Worm (Caenorhabditis elegans) whole organism, late embryonic: ENCODE results near the gene scrm-5.

Experiments
- C08G9.2 ChIP-seq: sonication (generic microtip); optimal IDR thresholded peaks from 2 replicates; lab custom pipeline; 2016; ENCODE audit warnings: mild to moderate bottlenecking, missing genetic modification characterization, moderate library complexity, missing compliant biosample characterization
- F13H6.1 ChIP-seq: sonication (generic microtip); optimal IDR thresholded peaks from 2 replicates; lab custom pipeline; 2016; ENCODE audit warnings: missing genetic modification characterization, missing compliant biosample characterization
- K09A11.1 ChIP-seq: sonication (generic microtip); optimal IDR thresholded peaks from 2 replicates; lab custom pipeline; 2017; ENCODE audit warnings: antibody characterized with exemption, mild to moderate bottlenecking, missing genetic modification characterization, missing compliant biosample characterization; ENCODE audit not compliant: insufficient read depth
- ahr-1 ChIP-seq: sonication (generic microtip); optimal IDR thresholded peaks from 2 replicates; lab custom pipeline; 2016; ENCODE audit warnings: missing genetic modification characterization, missing compliant biosample characterization
- ama-1 ChIP-seq: fragments of 150-350 bp; optimal IDR thresholded peaks from 2 replicates; lab custom pipeline; 2014
- ceh-19 ChIP-seq: fragments of 200-800 bp; sonication (Bioruptor generic); optimal IDR thresholded peaks from 2 replicates; lab custom pipeline; 2018; ENCODE audit warnings: mild to moderate bottlenecking, missing genetic modification characterization, missing compliant biosample characterization
- ceh-2 ChIP-seq: sonication (generic microtip); optimal IDR thresholded peaks from 2 replicates; lab custom pipeline; 2016; ENCODE audit warnings: missing genotype, missing genetic modification characterization, missing compliant biosample characterization
- ceh-30 ChIP-seq: fragments of 150-350 bp; optimal IDR thresholded peaks from 2 replicates; lab custom pipeline; 2014; ENCODE audit warnings: missing biosample characterization, missing genetic modification characterization
- ceh-34 ChIP-seq: sonication (generic microtip); optimal IDR thresholded peaks from 2 replicates; lab custom pipeline; 2016; ENCODE audit warnings: mild to moderate bottlenecking, missing genetic modification characterization, missing compliant biosample characterization
- ceh-9 ChIP-seq: sonication (generic microtip); optimal IDR thresholded peaks from 2 replicates; lab custom pipeline; 2016; ENCODE audit warnings: mild to moderate bottlenecking, missing genetic modification characterization, inconsistent platforms, missing compliant biosample characterization
- che-1 ChIP-seq: sonication (generic microtip); optimal IDR thresholded peaks from 2 replicates; lab custom pipeline; 2016; ENCODE audit warnings: mild to moderate bottlenecking, missing genetic modification characterization, missing compliant biosample characterization
- dmd-4 ChIP-seq: sonication (generic microtip); optimal IDR thresholded peaks from 2 replicates; lab custom pipeline; 2016; ENCODE audit warnings: borderline replicate concordance, missing genetic modification characterization, missing compliant biosample characterization
- elt-2 ChIP-seq: sonication (generic microtip); optimal IDR thresholded peaks from 2 replicates; lab custom pipeline; 2016; ENCODE audit warnings: missing genetic modification reagents, missing genetic modification characterization, missing compliant biosample characterization
- eyg-1 ChIP-seq: sonication (generic microtip); optimal IDR thresholded peaks from 2 replicates; lab custom pipeline; 2016; ENCODE audit warnings: missing genotype, missing genetic modification characterization, missing compliant biosample characterization
- fax-1 ChIP-seq: sonication (generic microtip); optimal IDR thresholded peaks from 2 replicates; lab custom pipeline; 2016; ENCODE audit warnings: missing genotype, missing genetic modification characterization, missing compliant biosample characterization
- fkh-10 ChIP-seq: fragments of 150-350 bp; optimal IDR thresholded peaks from 2 replicates; lab custom pipeline; 2014; ENCODE audit warnings: missing biosample characterization, missing genetic modification reagents, missing genetic modification characterization
- fkh-6 ChIP-seq: sonication (generic microtip); optimal IDR thresholded peaks from 2 replicates; lab custom pipeline; 2016; ENCODE audit warnings: missing genetic modification characterization, missing compliant biosample characterization
- gmeb-2 ChIP-seq: sonication (generic microtip); optimal IDR thresholded peaks from 2 replicates; lab custom pipeline; 2016; ENCODE audit warnings: missing genetic modification characterization, inconsistent platforms, missing compliant biosample characterization
- hlh-13 ChIP-seq: fragments of 200-800 bp; sonication (Bioruptor generic); optimal IDR thresholded peaks from 2 replicates; lab custom pipeline; 2018; ENCODE audit warnings: mild to moderate bottlenecking, missing genetic modification characterization, missing compliant biosample characterization
- hlh-30 ChIP-seq: sonication (generic microtip); optimal IDR thresholded peaks from 2 replicates; lab custom pipeline; 2017; ENCODE audit warnings: antibody characterized with exemption, missing genetic modification characterization, missing compliant biosample characterization; ENCODE audit not compliant: insufficient read depth
- hlh-8 ChIP-seq: sonication (generic microtip); optimal IDR thresholded peaks from 2 replicates; lab custom pipeline; 2016; ENCODE audit warnings: missing genotype, missing genetic modification characterization, missing compliant biosample characterization
- mec-3 ChIP-seq: sonication (generic microtip); optimal IDR thresholded peaks from 2 replicates; lab custom pipeline; 2016; ENCODE audit warnings: borderline replicate concordance, missing genetic modification characterization, missing compliant biosample characterization
- nhr-11 ChIP-seq: fragments of 150-350 bp; optimal IDR thresholded peaks from 2 replicates; lab custom pipeline; 2014; ENCODE audit warnings: missing biosample characterization, missing genetic modification characterization
- nhr-232 ChIP-seq: sonication (generic microtip); optimal IDR thresholded peaks from 2 replicates; lab custom pipeline; 2016; ENCODE audit warnings: missing genetic modification characterization, missing compliant biosample characterization
- npax-4 ChIP-seq: sonication (generic microtip); optimal IDR thresholded peaks from 2 replicates; lab custom pipeline; 2016; ENCODE audit warnings: missing genetic modification characterization, missing compliant biosample characterization
- pag-3 ChIP-seq: sonication (generic microtip); optimal IDR thresholded peaks from 2 replicates; lab custom pipeline; 2016; ENCODE audit warnings: missing compliant biosample characterization, missing genetic modification characterization, borderline replicate concordance
- pat-9 ChIP-seq: fragments of 200-800 bp; sonication (Bioruptor generic); optimal IDR thresholded peaks from 2 replicates; lab custom pipeline; 2018; ENCODE audit warnings: mild to moderate bottlenecking, missing genetic modification characterization, moderate library complexity, missing compliant biosample characterization
- pha-4 ChIP-seq: fragments of 150-350 bp; optimal IDR thresholded peaks from 2 replicates; lab custom pipeline; 2018; ENCODE audit warnings: missing biosample characterization, missing genetic modification reagents, missing genetic modification characterization
- sdc-2 ChIP-seq: sonication (generic microtip); optimal IDR thresholded peaks from 2 replicates; lab custom pipeline; 2016; ENCODE audit warnings: missing genotype, missing genetic modification characterization, missing compliant biosample characterization
- sox-2 ChIP-seq: fragments of 200-800 bp; sonication (Bioruptor generic); IDR thresholded peaks from 2 replicates; pipeline ENCODE4 v1.3.6; 2022; ENCODE audit warnings: missing genetic modification reagents, missing genetic modification characterization, missing compliant biosample characterization
- sox-4 ChIP-seq: sonication (generic microtip); optimal IDR thresholded peaks from 2 replicates; lab custom pipeline; 2017; ENCODE audit warnings: mild to moderate bottlenecking, missing genetic modification characterization, inconsistent platforms, missing compliant biosample characterization
- unc-42 ChIP-seq: sonication (generic microtip); optimal IDR thresholded peaks from 2 replicates; lab custom pipeline; 2016; ENCODE audit warnings: missing genotype, missing genetic modification characterization, missing compliant biosample characterization
- unc-55 ChIP-seq: sonication (generic microtip); optimal IDR thresholded peaks from 2 replicates; lab custom pipeline; 2017; ENCODE audit warnings: missing biosample characterization, missing genetic modification reagents, missing genetic modification characterization
- unc-86 ChIP-seq: sonication (generic microtip); optimal IDR thresholded peaks from 2 replicates; lab custom pipeline; 2016; ENCODE audit warnings: missing genetic modification characterization, missing compliant biosample characterization
- ztf-16 ChIP-seq: sonication (generic microtip); optimal IDR thresholded peaks from 2 replicates; lab custom pipeline; 2017; ENCODE audit warnings: missing genetic modification characterization, missing compliant biosample characterization

The scrm-5 gene

ce11 chrIV:4162121-4162520 lies at the start of gene scrm-5:
Gene scrm-5 (plus strand): TSS chrIV:4162421.
- no peak for TF ChIP-seq unc-86 (tag; lab: Kevin White, UChicago)
- no peak for TF ChIP-seq unc-42
- TF ChIP-seq fkh-6: no peak
- TF ChIP-seq sdc-2 (tag; lab: Kevin White, UChicago): no peak
- no peak for TF ChIP-seq npax-4 (tag; lab: Kevin White, UChicago)
- TF ChIP-seq hlh-30 (tag; lab: Kevin White, UChicago): no peak
- no peak for TF ChIP-seq ceh-34 (tag; lab: Kevin White, UChicago)
- no peak for TF ChIP-seq hlh-8 (tag; lab: Kevin White, UChicago)
- no peak for TF ChIP-seq dmd-4 (tag; lab: Kevin White, UChicago)
- no peak for TF ChIP-seq sox-2
- TF ChIP-seq gmeb-2 (tag; lab: Kevin White, UChicago): no peak
- no peak for TF ChIP-seq unc-55 (GFP tag; lab: Kevin White, UChicago)
- TF ChIP-seq ceh-19 (GFP tag; lab: Kevin White, UChicago): no peak
- no peak for TF ChIP-seq F13H6.1 (tag; lab: Kevin White, UChicago)
- TF ChIP-seq, all 69 proteins: peak for 0

- TF ChIP-seq fkh-6 (no peak), ama-1 (lab: Kevin White, UChicago) (no peak), pat-9 (tag; lab: Kevin White, UChicago) (no peak), hlh-13 (no peak), eyg-1 (tag; lab: Kevin White, UChicago) (no peak), elt-2 (tag; lab: Kevin White, UChicago) (no peak), K09A11.1 (tag; lab: Kevin White, UChicago) (no peak)
These were observed 47.7 kb upstream of the scrm-5 start, which contains the start of gene F49F1.15 for ce11 chrIV:4114526-4114925. Gene F49F1.15 (minus strand): TSS chrIV:4114626.

ce11 chrIV:4115634-4116033 lies 46.6 kb upstream of the scrm-5 start, which contains the start of the genes F49F1.4 and F49F1.2:
Gene F49F1.4 (minus strand): TSS chrIV:4115734.
Gene F49F1.2 (plus strand): TSS chrIV:4115943.
- TF ChIP-seq ceh-9 (no peak), eyg-1 (tag; lab: Kevin White, UChicago) (no peak), ahr-1 (tag; lab: Kevin White, UChicago) (no peak), sox-4 (tag; lab: Kevin White, UChicago) (no peak), ceh-19 (GFP tag; lab: Kevin White, UChicago) (no peak), che-1 (tag; lab: Kevin White, UChicago) (no peak), C08G9.2 (tag; lab: Kevin White, UChicago) (no peak), nhr-232 (tag; lab: Kevin White, UChicago) (no peak), sdc-2 (tag; lab: Kevin White, UChicago) (no peak), fkh-10 (GFP tag; lab: Kevin White, UChicago) (no peak), hlh-30 (tag; lab: Kevin White, UChicago) (no peak), pag-3 (tag; lab: Kevin White, UChicago) (no peak), ztf-16 (tag; lab: Kevin White, UChicago) (no peak), nhr-11 (no peak)
- TF ChIP-seq, all 69 proteins: peak for 0

ce11 chrIV:4117432-4117831 lies 44.8 kb upstream of the scrm-5 start, which contains the start of gene drd-50:
Gene drd-50 (plus strand): TSS chrIV:4117732.
- TF ChIP-seq ahr-1 (tag; lab: Kevin White, UChicago) (no peak), hlh-30 (tag; lab: Kevin White, UChicago) (no peak), ztf-16 (tag; lab: Kevin White, UChicago) (no peak), ceh-2 (tag; lab: Kevin White, UChicago) (no peak), dmd-4 (tag; lab: Kevin White, UChicago) (no peak)

ce11 chrIV:4120263-4120662 lies 42.0 kb upstream of the scrm-5 start, which contains the start of gene F49F1.5:
Gene F49F1.5 (minus strand): TSS chrIV:4120415.
- TF ChIP-seq ceh-34 (tag; lab: Kevin White, UChicago) (no peak), ceh-30 (tag; lab: Kevin White, UChicago) (no peak), nhr-11 (no peak), mec-3 (tag; lab: Kevin White, UChicago) (no peak), pha-4 (tag; lab: Kevin White, UChicago) (no peak), fax-1 (no peak)
